Fruit fly (Drosophila melanogaster) whole organism: Measurements from ENCODE around the gene gl.

Experiments used
- CG8478 ChIP-seq: fragments of >200 bp; optimal IDR thresholded peaks from 2 replicates; lab custom pipeline; 2018; ENCODE audit warnings: inconsistent platforms
- Dll ChIP-seq: fragments of >200 bp; optimal IDR thresholded peaks from 2 replicates; lab custom pipeline; 2017
- EcR ChIP-seq, 2 experiments: fragments of >200 bp; optimal IDR thresholded peaks; 2 replicates each; lab custom pipeline; 2017; ENCODE audit warnings: missing biosample characterization in 2 of 2, missing genetic modification characterization in 2 of 2, missing genetic modification reagents in 2 of 2
- pan ChIP-seq: fragments of >200 bp; optimal IDR thresholded peaks from 2 replicates; lab custom pipeline; 2017
- psq ChIP-seq: fragments of >200 bp; optimal IDR thresholded peaks from 2 replicates; lab custom pipeline; 2017
- usp ChIP-seq: fragments of >200 bp; optimal IDR thresholded peaks from 2 replicates; lab custom pipeline; 2017; ENCODE audit warnings: missing biosample characterization, missing genetic modification characterization, mixed read lengths

gl gene

DNA sequence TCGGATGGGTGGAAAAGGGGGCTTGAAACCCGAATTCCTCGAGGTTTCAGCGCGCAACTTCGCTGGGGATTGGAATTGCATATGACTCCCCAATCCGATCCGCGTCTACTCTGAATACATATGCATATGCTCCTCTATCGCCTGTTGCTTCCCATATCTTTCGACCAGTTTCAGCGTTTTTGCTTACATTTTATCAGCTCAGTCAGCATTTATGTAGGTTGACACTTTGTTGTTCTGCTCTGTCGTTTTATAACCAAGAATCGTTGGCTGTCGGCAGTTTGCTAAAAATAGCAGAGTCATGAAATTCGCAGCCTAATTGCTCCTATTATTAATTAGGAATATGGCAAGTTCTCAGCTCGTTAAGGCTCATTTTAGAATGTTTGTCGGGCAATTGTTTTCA, 23.2 kb upstream of the gl start:
- TF ChIP-seq usp (no peak), Dll (no peak), pan (lab: Kevin White, UChicago) (no peak), CG8478 (lab: Kevin White, UChicago) (no peak), EcR (GFP tag; optimal IDR thresholded peaks at IDR 0.05; lab: Kevin White, UChicago) (no peak), psq (no peak)

DNA sequence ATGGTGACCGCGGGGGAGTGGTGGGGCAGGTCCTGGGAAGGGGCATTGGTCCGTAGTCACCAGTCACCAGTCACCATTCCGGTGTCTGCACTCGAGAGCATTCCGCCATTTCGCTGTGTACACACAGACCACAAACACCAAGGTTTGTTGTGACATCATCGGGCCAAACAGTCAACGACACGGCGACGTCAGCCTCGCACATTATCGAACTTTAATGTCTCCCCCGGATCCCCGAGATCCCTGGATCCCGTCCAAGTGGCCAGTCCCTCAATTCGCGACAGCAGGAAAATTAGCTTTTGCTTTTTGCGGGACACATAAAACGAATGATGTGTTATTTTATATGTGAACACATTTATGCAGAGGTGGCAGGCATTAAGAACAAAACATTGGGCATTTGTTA, 22.3 kb upstream of the gl start:
- TF ChIP-seq Dll (no peak), usp (no peak), EcR (GFP tag; optimal IDR thresholded peaks at IDR 0.05; lab: Kevin White, UChicago) (no peak), CG8478 (lab: Kevin White, UChicago) (no peak), psq (no peak), pan (lab: Kevin White, UChicago) (no peak)

- TF ChIP-seq pan (lab: Kevin White, UChicago), result no peak
- no peak for TF ChIP-seq CG8478 (lab: Kevin White, UChicago)
- TF ChIP-seq psq, result no peak
- no peak for TF ChIP-seq Dll
- no peak for TF ChIP-seq usp
- TF ChIP-seq EcR (GFP tag; optimal IDR thresholded peaks at IDR 0.05; lab: Kevin White, UChicago), result no peak
Measured at dm6 chr3R:18393436-18393835, 20.9 kb upstream of the gl start.

DNA sequence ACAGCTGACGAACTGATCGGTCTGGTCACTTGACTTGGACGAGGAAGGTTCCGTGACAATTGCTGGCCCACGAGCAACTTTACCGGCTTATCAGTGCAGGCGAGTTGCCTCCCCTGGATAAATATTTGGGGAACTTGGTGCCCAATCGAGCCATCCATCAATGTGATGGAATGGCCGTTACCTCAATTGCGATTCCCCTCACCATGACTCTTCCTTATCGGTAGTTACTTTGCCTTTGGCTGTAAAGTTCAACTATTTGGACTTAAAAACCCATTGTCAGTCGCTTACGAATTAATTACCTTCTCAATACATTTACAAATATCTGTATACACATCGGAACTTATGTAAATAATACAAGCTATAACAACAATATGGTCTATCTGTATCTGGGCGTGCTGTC, 17.3 kb upstream of the gl start, which contains the start of gene Vha100-4:
Gene Vha100-4, minus strand, starts transcription at position 16 of the 400 bp plus-strand sequence.
- TF ChIP-seq EcR (GFP tag; optimal IDR thresholded peaks at IDR 0.05; lab: Kevin White, UChicago), result no peak
- TF ChIP-seq psq, result no peak
- no peak for TF ChIP-seq Dll
- TF ChIP-seq CG8478 (lab: Kevin White, UChicago), result no peak
- TF ChIP-seq pan (lab: Kevin White, UChicago), result no peak
- no peak for TF ChIP-seq usp

DNA sequence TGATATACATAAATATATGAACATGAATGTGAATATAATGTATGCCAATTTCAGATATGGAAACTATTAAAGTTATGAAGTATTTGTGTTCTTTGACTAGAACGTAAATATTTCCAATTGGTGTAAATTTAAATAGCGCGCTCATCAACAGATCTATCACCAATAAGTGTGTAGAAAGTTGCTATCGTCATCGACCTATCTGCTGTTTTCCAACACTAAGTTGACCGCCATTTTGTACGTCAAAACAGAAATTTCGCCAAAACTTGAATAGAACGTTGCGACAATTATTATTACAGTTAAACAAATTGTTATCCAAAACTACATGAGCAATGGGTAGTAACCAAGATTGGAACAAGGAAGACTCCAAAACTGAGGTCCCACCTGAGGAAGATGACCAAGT, 13.1 kb upstream of the gl start, which contains the start of gene cona:
Gene cona, plus strand, starts transcription at position 236 of the 400 bp plus-strand sequence.
- no peak for TF ChIP-seq usp

DNA sequence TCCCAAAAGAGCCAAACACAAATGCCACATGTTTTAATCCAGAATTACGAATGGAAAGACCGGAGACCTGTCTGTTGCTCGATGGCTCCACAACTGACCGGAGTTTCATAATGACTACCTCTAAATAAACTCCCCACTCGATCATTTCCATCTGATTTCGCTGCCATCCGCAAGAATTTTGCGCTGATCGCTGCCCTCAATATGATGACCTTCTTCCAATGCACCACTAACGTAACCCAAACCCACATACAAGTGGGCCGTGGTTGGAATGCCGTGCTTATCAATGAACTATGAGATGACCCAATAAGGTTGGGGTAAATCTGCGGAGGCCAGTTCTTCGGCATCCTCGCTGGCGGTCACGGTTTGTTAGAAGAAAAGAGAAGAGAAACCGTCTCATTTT, 12.4 kb upstream of the gl start, which contains the start of gene CG14309:
Gene CG14309, minus strand, starts transcription at position 101 of the 400 bp plus-strand sequence.
- no peak for TF ChIP-seq EcR (GFP tag; optimal IDR thresholded peaks at IDR 0.05; lab: Kevin White, UChicago)
- TF ChIP-seq CG8478 (lab: Kevin White, UChicago), result no peak
- no peak for TF ChIP-seq usp
- TF ChIP-seq pan (lab: Kevin White, UChicago), result no peak
- no peak for TF ChIP-seq Dll
- TF ChIP-seq psq, result no peak

DNA sequence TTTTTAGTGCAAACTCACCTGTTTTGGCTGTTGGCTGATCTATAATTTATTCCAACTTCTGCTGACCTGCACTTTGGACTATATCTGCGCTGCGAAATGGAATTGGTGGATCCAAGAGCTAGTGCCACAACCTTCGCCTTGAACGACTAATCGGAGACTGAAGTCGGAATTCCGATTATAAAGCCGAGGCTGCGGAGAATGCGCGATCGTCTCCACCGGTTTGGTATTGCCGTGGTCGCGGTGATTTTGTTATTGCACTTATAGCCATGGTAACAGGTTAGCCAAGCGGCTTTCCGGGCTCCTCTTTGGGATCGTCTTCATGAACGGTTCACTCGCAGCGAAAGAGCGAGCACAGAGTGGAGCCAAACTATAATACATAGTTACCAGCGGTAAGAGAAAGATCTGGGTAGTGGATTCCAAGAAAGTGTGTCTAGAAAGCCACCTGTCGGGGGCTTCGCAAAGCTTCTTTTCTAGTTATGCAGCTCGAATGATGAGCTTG, 8.5 kb upstream of the gl start, which contains the start of gene CG7675:
Gene CG7675, minus strand, starts transcription at position 165 of the 499 bp plus-strand sequence.
- no peak for TF ChIP-seq psq
- TF ChIP-seq usp, result no peak

dm6 chr3R:18380251-18380812, 7.8 kb upstream of the gl start:
- no peak for TF ChIP-seq usp
- no peak for TF ChIP-seq psq
- no peak for TF ChIP-seq pan (lab: Kevin White, UChicago)
- TF ChIP-seq CG8478 (lab: Kevin White, UChicago), result no peak
- TF ChIP-seq Dll, result no peak
- no peak for TF ChIP-seq EcR (GFP tag; optimal IDR thresholded peaks at IDR 0.05; lab: Kevin White, UChicago)

- TF ChIP-seq CG8478 (lab: Kevin White, UChicago) (no peak), EcR (GFP tag; optimal IDR thresholded peaks at IDR 0.05; lab: Kevin White, UChicago) (no peak), Dll (no peak), pan (lab: Kevin White, UChicago) (no peak), usp (no peak), psq (no peak)
Measured at dm6 chr3R:18371346-18371745, 1.2 kb downstream of the gl start.

DNA sequence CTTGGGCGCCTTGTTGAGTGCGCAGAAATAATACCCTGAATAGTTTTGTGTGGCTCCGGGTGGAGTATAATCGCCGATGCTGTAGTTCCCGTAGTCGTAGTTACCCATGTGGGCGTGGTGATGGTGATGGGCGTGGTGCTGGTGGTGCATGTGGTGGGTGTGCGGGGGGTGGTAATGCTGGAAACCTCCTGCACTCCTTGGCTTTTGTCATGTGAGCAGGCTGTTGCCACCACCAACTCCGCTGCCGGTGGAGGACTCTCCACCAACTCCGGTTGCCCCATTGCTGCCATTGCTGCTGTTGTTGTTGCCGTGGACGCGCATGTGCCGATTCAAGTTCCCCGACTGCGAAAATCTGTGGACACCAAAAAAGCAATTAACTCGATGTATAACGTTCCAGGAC, 3.9 kb downstream of the gl start:
- no peak for TF ChIP-seq CG8478 (lab: Kevin White, UChicago)
- TF ChIP-seq EcR (GFP tag; optimal IDR thresholded peaks at IDR 0.05; lab: Kevin White, UChicago), result no peak
- no peak for TF ChIP-seq usp
- TF ChIP-seq pan (lab: Kevin White, UChicago), result no peak
- no peak for TF ChIP-seq psq
- no peak for TF ChIP-seq Dll

- TF ChIP-seq psq (no peak), pan (lab: Kevin White, UChicago) (no peak), EcR (GFP tag; optimal IDR thresholded peaks at IDR 0.05; lab: Kevin White, UChicago) (no peak), CG8478 (lab: Kevin White, UChicago) (no peak), Dll (no peak), usp (no peak)
Measured at dm6 chr3R:18366644-18366985, 5.9 kb downstream of the gl start.

DNA sequence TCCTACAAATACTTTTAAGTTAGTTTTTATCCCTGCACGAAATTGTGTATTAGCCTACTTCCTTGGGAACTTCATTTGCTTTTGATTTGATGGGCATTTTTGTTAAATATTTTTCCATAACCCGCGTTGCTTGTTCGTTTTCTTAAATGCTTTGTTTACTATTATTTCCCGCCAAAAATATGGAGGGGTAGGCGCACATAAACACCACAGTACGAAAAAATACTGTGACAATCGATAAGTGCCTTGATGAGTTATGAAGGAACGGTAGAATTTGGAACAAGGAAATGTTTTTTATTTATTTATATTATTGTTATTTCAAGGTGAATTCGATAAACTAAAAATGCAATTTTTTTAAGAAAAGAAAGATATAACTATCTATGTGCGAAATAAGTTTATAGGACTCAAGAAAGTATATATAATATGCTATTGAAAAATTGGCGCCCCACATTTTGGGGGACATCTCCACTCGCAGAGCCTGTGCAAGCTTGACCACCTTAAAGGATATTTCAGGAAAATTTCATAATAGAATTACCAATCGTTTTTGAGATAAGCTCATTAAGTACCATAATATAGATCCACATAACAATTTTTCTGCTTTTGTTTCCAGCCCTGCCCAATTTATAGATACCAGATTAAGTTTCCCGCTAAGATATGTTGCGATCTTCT, 6.4 kb downstream of the gl start, which contains the start of the genes WRNexo and Nup43:
Gene WRNexo, minus strand, starts transcription at position 185 of the 666 bp plus-strand sequence.
Gene Nup43, plus strand, starts transcription at position 661 of the 666 bp plus-strand sequence.
- TF ChIP-seq usp, result no peak
- no peak for TF ChIP-seq CG8478 (lab: Kevin White, UChicago)
- no peak for TF ChIP-seq psq
- no peak for TF ChIP-seq pan (lab: Kevin White, UChicago)
- TF ChIP-seq EcR (GFP tag; optimal IDR thresholded peaks at IDR 0.05; lab: Kevin White, UChicago), result no peak
- no peak for TF ChIP-seq Dll

DNA sequence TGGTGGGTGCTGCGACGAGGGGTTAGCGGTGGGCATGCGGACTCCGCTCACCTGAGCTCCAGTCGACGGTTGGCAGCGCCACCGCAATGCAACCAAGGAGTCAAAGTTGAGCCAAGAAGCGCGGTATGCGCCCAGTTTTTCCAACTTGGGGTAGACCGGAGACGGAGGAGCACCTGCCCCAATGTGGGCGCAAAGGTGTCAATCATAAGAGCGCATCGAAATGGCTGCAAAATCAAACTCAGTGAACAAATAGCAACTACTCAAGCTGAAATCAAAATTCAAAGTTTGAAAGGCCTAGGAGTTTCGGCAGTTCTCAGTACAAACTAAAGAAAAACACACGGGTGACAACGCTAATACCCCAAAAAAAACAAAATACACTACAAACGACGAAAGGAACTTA, 10.8 kb downstream of the gl start, which contains the start of gene hmw:
Gene hmw, plus strand, starts transcription at position 301 of the 400 bp plus-strand sequence.
- no peak for TF ChIP-seq pan (lab: Kevin White, UChicago)
- no peak for TF ChIP-seq psq
- TF ChIP-seq usp, result no peak
- TF ChIP-seq CG8478 (lab: Kevin White, UChicago), result no peak
- TF ChIP-seq Dll, result no peak
